Fruit fly (Drosophila melanogaster) S2 (cell line): ENCODE data around the gene CG15822.

Experiments used
- CG8478 ChIP-seq: fragments of >200 bp; optimal IDR thresholded peaks from 2 replicates; lab custom pipeline; 2018
- CTCF ChIP-seq, 2 experiments: fragments of >200 bp; optimal IDR thresholded peaks; 2 replicates each; lab custom pipeline; 2018

- no peak for TF ChIP-seq CG8478 (lab: Kevin White, UChicago)
- peak; percentile 20 to 59 for TF ChIP-seq CTCF (optimal IDR thresholded peaks at IDR 0.05; lab: Kevin White, UChicago)
These were observed 41.3 kb downstream of the CG15822 start for dm6 chr3L:2122333-2122732.
